Worm (Caenorhabditis elegans): ENCODE data around the gene gbb-2.

The gbb-2 gene

DNA sequence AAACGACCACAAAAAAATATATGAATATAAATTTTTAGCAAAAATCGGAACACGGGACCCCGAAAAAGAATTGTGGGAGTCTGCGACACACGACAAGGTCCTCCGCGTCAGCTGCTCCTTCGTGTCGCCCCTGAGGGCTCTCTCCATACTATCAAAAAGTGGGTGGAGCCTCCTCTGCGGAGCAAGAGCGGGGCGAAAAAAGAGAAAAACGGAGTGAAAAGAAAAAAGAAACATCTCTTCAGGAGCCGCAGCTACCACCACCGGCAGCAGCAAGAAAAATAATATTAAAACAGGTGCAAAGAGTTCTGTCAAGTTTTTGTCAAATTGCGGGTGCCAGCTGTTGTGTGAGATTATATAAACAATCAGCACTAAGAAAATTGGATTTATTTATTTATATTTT, at the start of gene gbb-2:
Gene gbb-2, minus strand, starts transcription at position 112 of the 400 bp plus-strand sequence.
- TF ChIP-seq med-1 (GFP tag; optimal IDR thresholded peaks at IDR 0.05; ENCODE audit: insufficient read depth) (no peak), tab-1 (GFP tag; IDR thresholded peaks at IDR 0.05) (no peak), cog-1 (tag; optimal IDR thresholded peaks at IDR 0.05) (no peak), klf-2 (GFP tag; conservative IDR thresholded peaks at IDR 0.05) (no peak), ztf-29 (GFP tag; IDR thresholded peaks at IDR 0.05) (no peak), T22C8.4 (GFP tag; IDR thresholded peaks at IDR 0.05) (no peak), flt-1 (GFP tag; IDR thresholded peaks at IDR 0.05) (no peak), ref-1 (GFP tag; conservative IDR thresholded peaks at IDR 0.05) (no peak)

- no peak for TF ChIP-seq ztf-23 (GFP tag; IDR thresholded peaks at IDR 0.05)
- TF ChIP-seq T22C8.4 (GFP tag; IDR thresholded peaks at IDR 0.05): no peak
- no peak for TF ChIP-seq flt-1 (GFP tag; IDR thresholded peaks at IDR 0.05)
- TF ChIP-seq med-1 (GFP tag; optimal IDR thresholded peaks at IDR 0.05; ENCODE audit: insufficient read depth): no peak
- no peak for TF ChIP-seq ztf-29 (GFP tag; IDR thresholded peaks at IDR 0.05)
- no peak for TF ChIP-seq klf-2 (GFP tag; conservative IDR thresholded peaks at IDR 0.05)
- no peak for TF ChIP-seq ref-1 (GFP tag; conservative IDR thresholded peaks at IDR 0.05)
- TF ChIP-seq tab-1 (GFP tag; IDR thresholded peaks at IDR 0.05): no peak
- TF ChIP-seq cog-1 (tag; optimal IDR thresholded peaks at IDR 0.05): no peak
Observed at ce11 chrIV:4551562-4551961, 45.0 kb upstream of the gbb-2 start.

- TF ChIP-seq ztf-29 (GFP tag; IDR thresholded peaks at IDR 0.05) (no peak), ztf-23 (GFP tag; IDR thresholded peaks at IDR 0.05) (no peak), med-1 (GFP tag; optimal IDR thresholded peaks at IDR 0.05; ENCODE audit: insufficient read depth) (no peak), flt-1 (GFP tag; IDR thresholded peaks at IDR 0.05) (no peak)
Observed at ce11 chrIV:4548253-4548652, 41.7 kb upstream of the gbb-2 start, which contains the start of gene ZK185.1. Gene ZK185.1 (plus strand): TSS chrIV:4548553.

DNA sequence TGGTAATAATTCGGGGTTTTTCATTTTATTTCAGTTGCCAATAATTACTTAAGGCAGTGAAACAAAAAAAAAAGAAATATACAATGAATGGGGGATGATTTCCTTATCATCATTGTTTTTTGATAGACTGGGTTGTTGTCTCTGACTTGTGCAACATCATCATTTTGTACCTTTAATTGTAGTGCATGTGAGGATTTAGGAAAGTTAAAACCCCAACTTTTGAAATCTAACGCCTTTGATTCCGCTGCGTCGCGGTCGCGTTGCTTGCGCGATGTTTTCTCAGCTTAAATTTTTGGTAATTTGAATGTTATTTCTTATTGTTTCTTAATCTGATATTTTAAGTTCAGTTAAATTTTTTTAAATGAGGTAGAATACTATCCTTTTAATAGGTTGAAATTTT, 39.3 kb upstream of the gbb-2 start, which contains the start of gene ZK185.5:
Gene ZK185.5, minus strand, starts transcription at position 101 of the 400 bp plus-strand sequence.
- TF ChIP-seq klf-2 (GFP tag; conservative IDR thresholded peaks at IDR 0.05) (no peak), tab-1 (GFP tag; IDR thresholded peaks at IDR 0.05) (no peak), ztf-29 (GFP tag; IDR thresholded peaks at IDR 0.05) (no peak), med-1 (GFP tag; optimal IDR thresholded peaks at IDR 0.05; ENCODE audit: insufficient read depth) (no peak), ztf-23 (GFP tag; IDR thresholded peaks at IDR 0.05) (no peak), ref-1 (GFP tag; conservative IDR thresholded peaks at IDR 0.05) (no peak), cog-1 (tag; optimal IDR thresholded peaks at IDR 0.05) (no peak), flt-1 (GFP tag; IDR thresholded peaks at IDR 0.05) (no peak), T22C8.4 (GFP tag; IDR thresholded peaks at IDR 0.05) (no peak)

- TF ChIP-seq klf-2 (GFP tag; conservative IDR thresholded peaks at IDR 0.05) (no peak), med-1 (GFP tag; optimal IDR thresholded peaks at IDR 0.05; ENCODE audit: insufficient read depth) (no peak), flt-1 (GFP tag; IDR thresholded peaks at IDR 0.05) (no peak), ztf-23 (GFP tag; IDR thresholded peaks at IDR 0.05) (no peak), tab-1 (GFP tag; IDR thresholded peaks at IDR 0.05) (no peak), T22C8.4 (GFP tag; IDR thresholded peaks at IDR 0.05) (no peak), cog-1 (tag; optimal IDR thresholded peaks at IDR 0.05) (no peak), ztf-29 (GFP tag; IDR thresholded peaks at IDR 0.05) (no peak), ref-1 (GFP tag; conservative IDR thresholded peaks at IDR 0.05) (no peak)
Observed at ce11 chrIV:4544215-4544614, 37.7 kb upstream of the gbb-2 start.

ce11 chrIV:4542972-4543371, 36.4 kb upstream of the gbb-2 start:
- TF ChIP-seq med-1 (GFP tag; optimal IDR thresholded peaks at IDR 0.05; ENCODE audit: insufficient read depth) (no peak), ztf-29 (GFP tag; IDR thresholded peaks at IDR 0.05) (no peak), flt-1 (GFP tag; IDR thresholded peaks at IDR 0.05) (no peak), cog-1 (tag; optimal IDR thresholded peaks at IDR 0.05) (no peak), T22C8.4 (GFP tag; IDR thresholded peaks at IDR 0.05) (no peak), klf-2 (GFP tag; conservative IDR thresholded peaks at IDR 0.05) (no peak), tab-1 (GFP tag; IDR thresholded peaks at IDR 0.05) (no peak), ztf-23 (GFP tag; IDR thresholded peaks at IDR 0.05) (no peak), ref-1 (GFP tag; conservative IDR thresholded peaks at IDR 0.05) (no peak)

ce11 chrIV:4541195-4541594, 34.6 kb upstream of the gbb-2 start:
- no peak for TF ChIP-seq ztf-29 (GFP tag; IDR thresholded peaks at IDR 0.05)
- TF ChIP-seq med-1 (GFP tag; optimal IDR thresholded peaks at IDR 0.05; ENCODE audit: insufficient read depth): no peak
- no peak for TF ChIP-seq T22C8.4 (GFP tag; IDR thresholded peaks at IDR 0.05)
- TF ChIP-seq tab-1 (GFP tag; IDR thresholded peaks at IDR 0.05): no peak
- TF ChIP-seq ref-1 (GFP tag; conservative IDR thresholded peaks at IDR 0.05): no peak
- no peak for TF ChIP-seq flt-1 (GFP tag; IDR thresholded peaks at IDR 0.05)
- TF ChIP-seq cog-1 (tag; optimal IDR thresholded peaks at IDR 0.05): no peak
- TF ChIP-seq ztf-23 (GFP tag; IDR thresholded peaks at IDR 0.05): no peak
- no peak for TF ChIP-seq klf-2 (GFP tag; conservative IDR thresholded peaks at IDR 0.05)

DNA sequence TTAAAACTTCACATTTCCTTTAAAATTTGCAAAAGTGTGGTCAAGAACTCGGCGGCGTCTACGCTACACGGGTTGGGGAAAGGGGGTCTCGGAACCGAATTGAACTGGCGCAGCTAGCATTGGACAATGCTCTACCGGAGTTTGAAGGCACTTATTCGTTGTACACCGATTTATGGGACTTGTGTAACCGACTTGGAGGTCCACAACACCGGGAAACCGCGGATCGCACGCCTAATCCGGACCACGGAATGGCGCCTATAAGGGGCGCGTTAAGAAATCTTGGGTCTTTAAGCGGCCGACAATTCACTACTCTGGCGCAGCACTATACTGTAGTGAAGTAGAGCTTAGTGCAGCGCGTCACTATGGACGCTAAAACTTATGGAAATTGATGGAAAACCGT, 32.1 kb upstream of the gbb-2 start:
- no peak for TF ChIP-seq cog-1 (tag; optimal IDR thresholded peaks at IDR 0.05)
- 0 out of 2 replicates have a peak, but pooled peaks have one; percentile 40 for TF ChIP-seq ztf-23 (GFP tag; IDR thresholded peaks at IDR 0.05)

DNA sequence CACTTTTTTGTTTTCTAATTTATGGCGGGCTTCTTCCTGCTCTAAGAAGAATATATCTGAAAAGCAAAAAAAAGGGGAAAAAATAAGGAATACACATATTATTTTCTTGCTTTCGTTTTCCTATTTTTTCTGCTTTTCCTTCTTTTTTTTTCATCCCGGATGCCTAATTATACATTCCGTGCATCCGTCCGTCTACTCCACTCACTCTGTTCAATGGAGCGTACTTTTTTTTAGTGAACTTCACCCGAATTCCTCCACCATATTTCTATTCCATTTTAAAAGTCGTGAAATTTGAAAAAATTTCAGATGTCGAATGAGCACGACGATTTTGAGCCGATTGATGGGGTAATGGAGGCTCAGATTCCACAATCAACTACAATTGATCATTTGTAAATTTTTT, 29.7 kb upstream of the gbb-2 start, which contains the start of gene ZK185.2:
Gene ZK185.2, plus strand, starts transcription at position 301 of the 400 bp plus-strand sequence.
- TF ChIP-seq klf-2 (GFP tag; conservative IDR thresholded peaks at IDR 0.05) (no peak), ref-1 (GFP tag; conservative IDR thresholded peaks at IDR 0.05) (no peak), med-1 (GFP tag; optimal IDR thresholded peaks at IDR 0.05; ENCODE audit: insufficient read depth) (no peak), T22C8.4 (GFP tag; IDR thresholded peaks at IDR 0.05) (no peak), tab-1 (GFP tag; IDR thresholded peaks at IDR 0.05) (no peak), ztf-29 (GFP tag; IDR thresholded peaks at IDR 0.05) (no peak), ztf-23 (GFP tag; IDR thresholded peaks at IDR 0.05) (no peak), cog-1 (tag; optimal IDR thresholded peaks at IDR 0.05) (no peak), flt-1 (GFP tag; IDR thresholded peaks at IDR 0.05) (no peak)

DNA sequence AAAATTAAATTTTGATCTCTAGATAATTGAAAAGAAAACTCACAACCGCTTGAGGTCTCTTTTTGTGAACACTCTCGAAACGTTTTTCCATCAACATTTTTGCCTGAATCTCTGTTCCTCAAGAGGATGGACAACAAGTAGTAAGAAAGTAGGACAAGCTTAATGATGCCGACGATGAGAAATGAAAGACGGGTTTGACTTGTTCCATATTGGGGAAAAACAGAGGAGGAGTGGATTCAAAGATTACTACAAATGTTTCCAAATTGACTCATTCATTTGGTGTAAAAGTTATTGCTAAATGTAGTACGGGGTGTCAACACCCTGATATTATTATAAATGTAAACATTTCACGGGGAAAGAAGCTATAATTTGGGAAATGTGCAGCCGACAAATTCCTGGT, 26.5 kb upstream of the gbb-2 start, which contains the start of gene ZK185.4:
Gene ZK185.4, minus strand, starts transcription at position 101 of the 400 bp plus-strand sequence.
- TF ChIP-seq T22C8.4 (GFP tag; IDR thresholded peaks at IDR 0.05): no peak
- no peak for TF ChIP-seq cog-1 (tag; optimal IDR thresholded peaks at IDR 0.05)
- TF ChIP-seq klf-2 (GFP tag; conservative IDR thresholded peaks at IDR 0.05): no peak
- no peak for TF ChIP-seq med-1 (GFP tag; optimal IDR thresholded peaks at IDR 0.05; ENCODE audit: insufficient read depth)
- no peak for TF ChIP-seq tab-1 (GFP tag; IDR thresholded peaks at IDR 0.05)
- TF ChIP-seq ztf-29 (GFP tag; IDR thresholded peaks at IDR 0.05): no peak
